Fruit fly (Drosophila melanogaster): ENCODE results near the gene CG18048.

dm6 chr3R:6368100-6368499 lies 22.2 kb downstream of the CG18048 start, which contains the start of gene CG42724:
- TF ChIP-seq HLH4C (GFP tag; IDR thresholded peaks at IDR 0.05; ENCODE audit: partially characterized antibody) (no peak), CG15073 (GFP tag; optimal IDR thresholded peaks at IDR 0.05) (no peak), HHEX (GFP tag; optimal IDR thresholded peaks at IDR 0.05) (no peak), CG4404 (GFP tag; IDR thresholded peaks at IDR 0.05) (no peak), Awh (GFP tag; IDR thresholded peaks at IDR 0.05) (no peak), stwl (tag; optimal IDR thresholded peaks at IDR 0.05) (peak; percentile 57), CG2120 (GFP tag; optimal IDR thresholded peaks at IDR 0.05) (peak; percentile 84), da (GFP tag; optimal IDR thresholded peaks at IDR 0.05) (peak; percentile 34), CG8089 (GFP tag; optimal IDR thresholded peaks at IDR 0.05) (peak; percentile 46)
